Worm (Caenorhabditis elegans) whole organism, L3 larva: ENCODE measurements around the gene ttb-1.

Experiments used
- daf-12 ChIP-seq: fragments of 150-350 bp; optimal IDR thresholded peaks from 2 replicates; lab custom pipeline; 2014; ENCODE audit warnings: missing biosample characterization, missing genetic modification reagents, missing genetic modification characterization
- elt-3 ChIP-seq, 3 experiments: fragments of 150-350 bp in 1 of 3; sonication (generic microtip) in 2 of 3; optimal IDR thresholded peaks; 2 replicates in 2 of 3; 4 replicates in 1 of 3; lab custom pipeline; 2014 to 2017; ENCODE audit warnings: missing biosample characterization in 3 of 3, missing genetic modification characterization in 3 of 3
- lin-15B ChIP-seq: fragments of 150-350 bp; optimal IDR thresholded peaks from 2 replicates; lab custom pipeline; 2014; ENCODE audit warnings: missing biosample characterization, missing genetic modification characterization
- nhr-11 ChIP-seq: fragments of 150-350 bp; optimal IDR thresholded peaks from 2 replicates; lab custom pipeline; 2014; ENCODE audit warnings: missing biosample characterization, missing genetic modification characterization
- snpc-4 ChIP-seq: fragments of 150-350 bp; optimal IDR thresholded peaks from 2 replicates; lab custom pipeline; 2014; ENCODE audit warnings: missing biosample characterization, missing genetic modification characterization

DNA sequence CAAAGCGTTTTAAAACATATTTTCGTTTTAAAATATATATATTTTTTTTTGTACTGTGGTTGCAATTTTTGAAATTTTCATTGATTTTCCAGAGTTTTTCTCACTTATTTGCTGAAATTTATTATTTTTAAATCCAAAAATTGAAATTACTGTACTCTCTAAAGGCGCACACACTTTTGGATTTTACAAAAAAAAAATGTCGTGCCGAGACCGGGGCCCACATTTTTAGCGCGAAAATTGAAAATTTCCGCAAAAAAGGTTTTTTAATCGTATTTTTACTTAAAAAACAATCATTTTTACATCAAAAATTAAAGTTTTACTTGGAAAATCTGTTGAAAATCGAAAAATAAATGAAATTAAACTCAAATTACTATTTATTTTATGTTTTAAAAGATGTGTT, 28.5 kb downstream of the ttb-1 start:
- TF ChIP-seq elt-3 (tag; optimal IDR thresholded peaks at IDR 0.05; lab: Kevin White, UChicago) (no peak), snpc-4 (no peak), nhr-11 (tag; lab: Kevin White, UChicago) (no peak), daf-12 (tag; lab: Kevin White, UChicago) (no peak), lin-15B (tag; lab: Kevin White, UChicago) (no peak)
